Worm (Caenorhabditis elegans): ENCODE measurements around the gene unc-27.

unc-27 gene

DNA sequence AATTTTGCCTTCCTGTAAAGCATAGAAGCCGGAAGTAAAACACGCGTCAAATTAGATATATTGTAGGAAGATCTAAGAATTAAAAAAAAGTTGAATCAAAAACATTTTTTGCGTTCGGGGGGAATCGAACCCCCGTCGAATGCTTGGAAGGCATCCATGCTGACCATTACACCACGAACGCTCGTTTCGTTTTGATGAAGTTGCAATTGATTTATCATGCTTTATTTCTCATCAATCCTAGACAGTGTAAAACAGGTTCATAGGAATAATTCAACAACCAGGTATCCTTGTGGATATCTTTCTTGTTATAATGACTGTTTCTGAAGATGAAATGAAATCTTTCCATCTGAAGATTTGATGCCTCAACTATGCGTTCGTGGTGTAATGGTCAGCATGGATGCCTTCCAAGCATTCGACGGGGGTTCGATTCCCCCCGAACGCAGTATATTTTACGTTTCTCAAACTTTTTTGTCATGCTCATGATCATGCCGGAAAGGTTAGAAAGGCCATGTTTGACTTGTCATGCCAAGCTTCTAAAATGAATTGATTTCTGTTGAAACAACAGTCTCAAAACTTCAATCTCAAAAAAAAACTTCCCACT is 30.7 kb downstream of the unc-27 start:
- no peak for TF ChIP-seq unc-62 (GFP tag; optimal IDR thresholded peaks at IDR 0.05)

DNA sequence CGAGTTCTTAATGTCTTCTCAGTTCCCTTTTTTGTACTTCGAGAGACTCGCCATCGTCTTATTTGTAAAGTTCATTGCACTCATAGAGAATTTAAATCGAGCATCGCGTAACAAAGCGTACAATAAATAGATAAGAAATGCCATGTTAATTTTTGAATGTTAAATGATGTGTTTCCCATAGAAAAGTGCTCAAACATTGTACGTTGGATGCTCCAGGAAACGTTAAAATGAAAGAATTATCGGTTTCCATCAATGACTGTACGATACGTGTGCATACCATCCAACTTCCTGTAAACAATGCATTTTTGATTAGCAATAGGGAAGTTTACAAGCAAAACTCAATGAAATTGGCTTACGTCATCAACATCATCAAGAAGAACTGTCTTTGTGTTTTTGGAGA is 31.4 kb downstream of the unc-27 start:
- TF ChIP-seq unc-62 (GFP tag; optimal IDR thresholded peaks at IDR 0.05), result no peak

DNA sequence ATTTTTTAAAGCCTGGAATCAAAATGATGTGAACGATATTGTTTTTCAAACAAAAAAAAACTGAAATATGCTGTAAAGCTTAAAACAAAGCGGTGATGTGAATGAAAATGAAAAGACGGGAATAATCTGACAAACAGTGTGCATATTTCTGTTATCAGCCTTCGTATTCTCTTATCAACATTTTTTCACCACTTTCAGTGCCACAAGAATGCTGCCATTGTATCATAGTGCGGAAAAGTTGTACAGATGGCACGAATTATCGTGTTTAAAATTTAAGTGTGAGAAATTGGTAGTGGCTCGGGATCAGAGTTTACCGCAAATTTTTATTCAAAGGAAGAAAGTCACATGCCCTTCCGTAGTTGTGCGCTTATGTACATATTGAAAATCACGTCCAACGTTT is 35.2 kb downstream of the unc-27 start, which contains the start of gene ifd-1:
Gene ifd-1, minus strand, starts transcription at position 12 of the 400 bp plus-strand sequence.
- no peak for TF ChIP-seq unc-62 (GFP tag; optimal IDR thresholded peaks at IDR 0.05)

DNA sequence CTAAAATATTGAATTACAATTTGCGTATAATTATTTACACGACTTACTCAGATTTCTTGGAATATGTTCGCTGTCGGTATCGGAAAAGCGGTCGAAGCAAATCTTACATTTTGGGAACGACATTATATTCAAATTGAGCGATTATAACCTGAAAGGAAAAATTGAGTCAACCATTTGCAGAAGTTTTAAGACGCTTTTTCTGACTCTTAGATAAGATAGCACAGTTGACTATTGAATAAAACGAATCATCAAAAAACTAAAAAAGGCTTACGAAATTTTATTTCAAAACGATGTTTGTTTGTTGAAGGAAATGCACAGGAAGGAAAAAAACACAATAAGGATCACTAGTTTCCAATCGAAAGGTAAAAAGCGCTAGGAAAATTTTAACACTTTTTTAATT is 39.1 kb downstream of the unc-27 start, which contains the start of gene rcs-1:
Gene rcs-1, minus strand, starts transcription at position 176 of the 400 bp plus-strand sequence.
- TF ChIP-seq unc-62 (GFP tag; optimal IDR thresholded peaks at IDR 0.05), result no peak

- no peak for TF ChIP-seq unc-62 (GFP tag; optimal IDR thresholded peaks at IDR 0.05)
Observed at ce11 chrX:8831162-8831561, 41.9 kb downstream of the unc-27 start, which contains the start of gene C28G1.6. TSS of gene C28G1.6 (minus strand) at chrX:8831262.

ce11 chrX:8835405-8835804 is 46.1 kb downstream of the unc-27 start, which contains the start of gene sec-15:
TSS of gene sec-15 (minus strand) at chrX:8835715.
- no peak for TF ChIP-seq unc-62 (GFP tag; optimal IDR thresholded peaks at IDR 0.05)

DNA sequence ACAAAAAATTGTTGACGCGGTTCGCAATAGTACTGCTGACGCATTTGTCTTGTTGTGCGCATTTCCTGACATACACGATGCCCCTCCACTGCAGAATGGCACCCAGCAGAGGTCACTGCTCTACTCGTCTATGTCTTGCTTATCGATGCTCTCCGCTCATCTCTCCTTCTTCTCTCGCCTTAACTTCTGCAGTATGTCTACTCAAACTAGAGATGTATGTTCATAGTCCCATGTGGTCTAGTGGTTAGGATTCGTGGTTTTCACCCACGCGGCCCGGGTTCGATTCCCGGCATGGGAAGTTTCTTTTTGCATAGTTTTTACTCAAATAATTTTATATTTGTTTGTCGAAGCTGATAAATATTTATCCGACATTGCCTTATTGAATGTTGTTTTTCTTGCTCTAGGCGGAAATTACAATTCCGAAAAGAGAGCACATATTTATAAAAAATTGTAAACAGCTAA is 46.7 kb downstream of the unc-27 start, which contains the start of gene C28G1.2:
Gene C28G1.2, plus strand, starts transcription at position 130 of the 462 bp plus-strand sequence.
- TF ChIP-seq unc-62 (GFP tag; optimal IDR thresholded peaks at IDR 0.05), result no peak

ce11 chrX:8838176-8838575 is 48.9 kb downstream of the unc-27 start:
- no peak for TF ChIP-seq unc-62 (GFP tag; optimal IDR thresholded peaks at IDR 0.05)
